Worm (Caenorhabditis elegans): Measurements from ENCODE around the gene bud-31.

ce11 chrIII:9697886-9698285, 1.6 kb upstream of the bud-31 start:
- no peak for TF ChIP-seq ceh-82 (tag; optimal IDR thresholded peaks at IDR 0.05)
- peak in 1 of 2 experiments; percentile 87 for TF ChIP-seq unc-62 (GFP tag; optimal IDR thresholded peaks at IDR 0.05 in 1 of 2)
- TF ChIP-seq unc-62 (tag; optimal IDR thresholded peaks at IDR 0.05), result no peak
- no peak for TF ChIP-seq lsy-2 (tag; optimal IDR thresholded peaks at IDR 0.05)
